Worm (Caenorhabditis elegans) whole organism, L4/young adult: ENCODE results near the gene VC5.2.

Experiments
- W03F9.2 ChIP-seq: fragments of 150-350 bp; optimal IDR thresholded peaks from 2 replicates; lab custom pipeline; 2014; ENCODE audit warnings: missing biosample characterization, missing genetic modification characterization
- dao-5 ChIP-seq: sonication (generic microtip); optimal IDR thresholded peaks from 2 replicates; lab custom pipeline; 2016; ENCODE audit warnings: missing genotype, missing genetic modification characterization, moderate library complexity, missing compliant biosample characterization
- him-1 ChIP-seq: sonication (generic microtip); optimal IDR thresholded peaks from 2 replicates; lab custom pipeline; 2016; ENCODE audit warnings: missing genotype, missing genetic modification reagents, missing genetic modification characterization, missing compliant biosample characterization

DNA sequence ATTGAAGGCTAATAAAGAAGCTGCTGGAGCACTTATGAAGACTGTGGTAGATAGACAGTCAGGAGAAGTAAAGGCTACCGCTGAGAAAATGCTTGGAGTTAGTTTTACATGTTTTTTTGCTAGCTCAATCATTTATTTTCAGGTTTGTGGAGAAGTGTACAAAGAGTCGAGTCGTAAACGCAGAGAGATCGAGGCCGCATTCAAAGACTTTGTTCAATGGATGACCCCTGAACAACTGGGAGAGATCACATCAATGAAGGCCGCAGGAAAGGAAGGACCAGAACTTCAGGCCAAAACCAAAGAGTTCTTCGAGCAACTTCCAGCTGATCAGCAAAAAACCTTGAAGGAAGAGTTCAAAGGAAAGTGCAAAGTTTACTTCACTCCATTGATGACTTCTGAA is 7.0 kb upstream of the VC5.2 start:
- no peak for TF ChIP-seq W03F9.2 (tag; lab: Kevin White, UChicago)
- TF ChIP-seq him-1 (tag; lab: Kevin White, UChicago), result no peak
- TF ChIP-seq dao-5 (tag; lab: Kevin White, UChicago), result no peak
